Fruit fly (Drosophila melanogaster) Kc167 (cell line): ENCODE results near the gene CG3032.

Experiments used
- h ChIP-seq: fragments of >200 bp; optimal IDR thresholded peaks from 3 replicates; lab custom pipeline; 2018; ENCODE audit warnings: missing external identifiers
- psq ChIP-seq: fragments of >200 bp; optimal IDR thresholded peaks from 2 replicates; lab custom pipeline; 2017; ENCODE audit warnings: missing external identifiers

- TF ChIP-seq psq (lab: Kevin White, UChicago): no peak
- no peak for TF ChIP-seq h
Observed at dm6 chrX:7037061-7037460, 23.4 kb upstream of the CG3032 start.
